Fruit fly (Drosophila melanogaster) whole organism, embryonic: ENCODE data around the gene RabX5.

Experiments used
- ATbp ChIP-seq: fragments of 200-800 bp; sonication (Bioruptor generic); optimal IDR thresholded peaks from 2 replicates; lab custom pipeline; 2017; ENCODE audit warnings: missing biosample characterization, mild to moderate bottlenecking, missing genetic modification characterization, missing genetic modification reagents
- Awh ChIP-seq: fragments of 200-800 bp; sonication (Bioruptor generic); IDR thresholded peaks from 2 replicates; pipeline ENCODE4, ENCODE4 v1.3.6; 2022; ENCODE audit warnings: missing biosample characterization, missing genetic modification characterization
- Bgb ChIP-seq: fragments of 200-800 bp; sonication (Bioruptor generic); IDR thresholded peaks from 2 replicates; pipeline ENCODE4 v1.3.6; 2022; ENCODE audit warnings: missing biosample characterization, missing genetic modification characterization; ENCODE audit not compliant: partially characterized antibody
- CG11560 ChIP-seq: fragments of 200-800 bp; sonication (Bioruptor generic); IDR thresholded peaks from 3 replicates; pipeline ENCODE4 v1.3.6; 2022; ENCODE audit warnings: missing biosample characterization, missing genetic modification characterization
- CG11696 ChIP-seq: fragments of 200-800 bp; sonication (Bioruptor generic); IDR thresholded peaks from 2 replicates; pipeline ENCODE4 v1.3.6; 2022; ENCODE audit warnings: missing biosample characterization, missing genetic modification characterization
- CG12769 ChIP-seq: fragments of 200-800 bp; sonication (Bioruptor generic); optimal IDR thresholded peaks from 2 replicates; lab custom pipeline; 2019; ENCODE audit warnings: missing biosample characterization, mild to moderate bottlenecking, missing genetic modification characterization, moderate library complexity
- CG15073 ChIP-seq: fragments of 200-800 bp; sonication (Bioruptor generic); optimal IDR thresholded peaks from 2 replicates; lab custom pipeline; 2016; ENCODE audit warnings: missing biosample characterization, missing genetic modification characterization
- CG15696 ChIP-seq: fragments of 200-800 bp; sonication (Bioruptor generic); optimal IDR thresholded peaks from 2 replicates; lab custom pipeline; 2019; ENCODE audit warnings: missing biosample characterization, mild to moderate bottlenecking, missing genetic modification characterization, moderate library complexity
- CG1647 ChIP-seq: fragments of 200-800 bp; sonication (Bioruptor generic); optimal IDR thresholded peaks from 3 replicates; lab custom pipeline; 2016; ENCODE audit warnings: missing biosample characterization, missing genetic modification characterization
- CG16779 ChIP-seq: fragments of 200-800 bp; sonication (Bioruptor generic); IDR thresholded peaks from 2 replicates; pipeline ENCODE4 v1.3.6; 2022; ENCODE audit warnings: missing biosample characterization, missing genetic modification characterization
- CG16815 ChIP-seq: fragments of 200-800 bp; sonication (Bioruptor generic); optimal IDR thresholded peaks from 3 replicates; lab custom pipeline; 2017; ENCODE audit warnings: missing biosample characterization, mild to moderate bottlenecking, missing genetic modification characterization
- CG17829 ChIP-seq: fragments of 200-800 bp; optimal IDR thresholded peaks from 2 replicates; lab custom pipeline; 2019; ENCODE audit warnings: missing biosample characterization, mild to moderate bottlenecking, missing genetic modification characterization, moderate library complexity
- CG18262 ChIP-seq: fragments of 200-800 bp; optimal IDR thresholded peaks from 3 replicates; lab custom pipeline; 2019; ENCODE audit warnings: missing biosample characterization, mild to moderate bottlenecking, missing genetic modification characterization, moderate library complexity
- CG31365 ChIP-seq: fragments of 200-800 bp; sonication (Bioruptor generic); optimal IDR thresholded peaks from 2 replicates; lab custom pipeline; 2018; ENCODE audit warnings: missing biosample characterization, mild to moderate bottlenecking, missing genetic modification characterization
- CG3838 ChIP-seq: fragments of 200-800 bp; sonication (Bioruptor generic); optimal IDR thresholded peaks from 3 replicates; lab custom pipeline; 2016; ENCODE audit warnings: missing biosample characterization, missing genetic modification characterization
- CG4360 ChIP-seq: fragments of 200-800 bp; sonication (Bioruptor generic); IDR thresholded peaks from 2 replicates; pipeline ENCODE4 v1.3.6; 2022; ENCODE audit warnings: missing biosample characterization, missing genetic modification characterization
- CG4404 ChIP-seq: fragments of 200-800 bp; sonication (Bioruptor generic); IDR thresholded peaks from 2 replicates; pipeline ENCODE4 v1.3.6; 2022; ENCODE audit warnings: missing biosample characterization, missing genetic modification characterization
- CG4424 ChIP-seq: fragments of 200-800 bp; sonication (Bioruptor generic); optimal IDR thresholded peaks from 3 replicates; lab custom pipeline; 2016; ENCODE audit warnings: missing biosample characterization, missing genetic modification characterization
- CG6813 ChIP-seq: fragments of 200-800 bp; sonication (Bioruptor generic); optimal IDR thresholded peaks from 2 replicates; lab custom pipeline; 2017; ENCODE audit warnings: missing biosample characterization, missing genetic modification characterization, mild to moderate bottlenecking, moderate library complexity, missing genetic modification reagents
- CG7556 ChIP-seq: fragments of 200-800 bp; sonication (Bioruptor generic); optimal IDR thresholded peaks from 2 replicates; lab custom pipeline; 2017; ENCODE audit warnings: missing biosample characterization, mild to moderate bottlenecking, missing genetic modification characterization
- CG9437 ChIP-seq: fragments of 200-800 bp; sonication (Bioruptor generic); optimal IDR thresholded peaks from 2 replicates; lab custom pipeline; 2018; ENCODE audit warnings: missing biosample characterization, mild to moderate bottlenecking, missing genetic modification characterization
- CrebB ChIP-seq: fragments of 200-800 bp; sonication (Bioruptor generic); optimal IDR thresholded peaks from 3 replicates; lab custom pipeline; 2018; ENCODE audit warnings: missing biosample characterization, mild to moderate bottlenecking, missing genetic modification characterization
- Doc3 ChIP-seq: fragments of 200-800 bp; sonication (Bioruptor generic); IDR thresholded peaks from 3 replicates; pipeline ENCODE4 v1.3.6; 2022; ENCODE audit warnings: missing biosample characterization, missing genetic modification characterization; ENCODE audit not compliant: partially characterized antibody
- H2.0 ChIP-seq: fragments of 200-800 bp; sonication (Bioruptor generic); IDR thresholded peaks from 2 replicates; pipeline ENCODE4 v1.3.6; 2022; ENCODE audit warnings: missing biosample characterization, missing genetic modification characterization
- HHEX ChIP-seq: fragments of 200-800 bp; sonication (Bioruptor generic); optimal IDR thresholded peaks from 3 replicates; lab custom pipeline; 2017; ENCODE audit warnings: missing biosample characterization, mild to moderate bottlenecking, missing genetic modification characterization, missing genetic modification reagents
- Hr3 ChIP-seq: fragments of 200-800 bp; sonication (Bioruptor generic); optimal IDR thresholded peaks from 3 replicates; lab custom pipeline; 2016; ENCODE audit warnings: missing biosample characterization, missing genetic modification characterization
- Hr39 ChIP-seq: fragments of >200 bp; optimal IDR thresholded peaks from 2 replicates; lab custom pipeline; 2017
- Meics ChIP-seq: fragments of 200-800 bp; sonication (Bioruptor generic); optimal IDR thresholded peaks from 2 replicates; lab custom pipeline; 2017; ENCODE audit warnings: missing biosample characterization, mild to moderate bottlenecking, missing genetic modification characterization
- Oli ChIP-seq: fragments of 200-800 bp; sonication (Bioruptor generic); optimal IDR thresholded peaks from 2 replicates; lab custom pipeline; 2018; ENCODE audit warnings: missing biosample characterization, mild to moderate bottlenecking, missing genetic modification characterization, moderate library complexity
- PHDP ChIP-seq: fragments of 200-800 bp; sonication (Bioruptor generic); optimal IDR thresholded peaks from 3 replicates; lab custom pipeline; 2018; ENCODE audit warnings: missing biosample characterization, mild to moderate bottlenecking, missing genetic modification characterization, moderate library complexity
- Sox100B ChIP-seq: fragments of 200-800 bp; sonication (Bioruptor generic); optimal IDR thresholded peaks from 3 replicates; lab custom pipeline; 2018; ENCODE audit warnings: missing biosample characterization, mild to moderate bottlenecking, missing genetic modification characterization
- abd-A ChIP-seq: fragments of 200-800 bp; sonication (Bioruptor generic); optimal IDR thresholded peaks from 3 replicates; lab custom pipeline; 2019; ENCODE audit warnings: missing biosample characterization, mild to moderate bottlenecking, missing genetic modification characterization, moderate library complexity
- aop ChIP-seq: fragments of 200-800 bp; sonication (Bioruptor generic); IDR thresholded peaks from 2 replicates; pipeline ENCODE4 v1.3.6; 2022; ENCODE audit warnings: missing biosample characterization, missing genetic modification characterization
- bbx ChIP-seq: fragments of 200-800 bp; sonication (Bioruptor generic); IDR thresholded peaks from 2 replicates; pipeline ENCODE4 v1.3.6; 2022; ENCODE audit warnings: missing biosample characterization, missing genetic modification characterization; ENCODE audit not compliant: partially characterized antibody
- bowl ChIP-seq: fragments of 200-800 bp; sonication (Bioruptor generic); IDR thresholded peaks from 2 replicates; pipeline ENCODE4 v1.3.6; 2022; ENCODE audit warnings: missing biosample characterization, missing genetic modification characterization
- br ChIP-seq: fragments of >200 bp; optimal IDR thresholded peaks from 2 replicates; lab custom pipeline; 2017
- chn ChIP-seq: fragments of 200-800 bp; sonication (Bioruptor generic); optimal IDR thresholded peaks from 2 replicates; lab custom pipeline; 2016; ENCODE audit warnings: missing biosample characterization, missing genetic modification characterization
- danr ChIP-seq: fragments of 200-800 bp; sonication (Bioruptor generic); IDR thresholded peaks from 2 replicates; pipeline ENCODE4 v1.3.6; 2022; ENCODE audit warnings: missing biosample characterization, missing genetic modification characterization
- dmrt99B ChIP-seq: fragments of 200-800 bp; sonication (Bioruptor generic); optimal IDR thresholded peaks from 2 replicates; lab custom pipeline; 2018; ENCODE audit warnings: missing biosample characterization, mild to moderate bottlenecking, missing genetic modification characterization, moderate library complexity
- fd3F ChIP-seq: fragments of 200-800 bp; sonication (Bioruptor generic); optimal IDR thresholded peaks from 2 replicates; lab custom pipeline; 2018; ENCODE audit warnings: missing biosample characterization, mild to moderate bottlenecking, missing genetic modification characterization, moderate library complexity
- fd96Cb ChIP-seq: fragments of 200-800 bp; sonication (Bioruptor generic); optimal IDR thresholded peaks from 2 replicates; lab custom pipeline; 2018; ENCODE audit warnings: missing biosample characterization, mild to moderate bottlenecking, missing genetic modification characterization, moderate library complexity
- gfzf ChIP-seq: fragments of 200-800 bp; sonication (Bioruptor generic); optimal IDR thresholded peaks from 2 replicates; lab custom pipeline; 2016; ENCODE audit warnings: missing biosample characterization, mild to moderate bottlenecking, missing genetic modification characterization, moderate library complexity
- jumu ChIP-seq: fragments of 200-800 bp; sonication (Bioruptor generic); optimal IDR thresholded peaks from 3 replicates; lab custom pipeline; 2016; ENCODE audit warnings: missing biosample characterization, missing genetic modification characterization
- ken ChIP-seq: fragments of 200-800 bp; sonication (Bioruptor generic); IDR thresholded peaks from 3 replicates; pipeline ENCODE4 v1.3.6; 2022; ENCODE audit warnings: missing biosample characterization, missing genetic modification characterization
- lmd ChIP-seq: fragments of 200-800 bp; sonication (Bioruptor generic); IDR thresholded peaks from 2 replicates; pipeline ENCODE4 v1.3.6; 2022; ENCODE audit warnings: missing biosample characterization, missing genetic modification characterization
- org-1 ChIP-seq: fragments of 200-800 bp; sonication (Bioruptor generic); optimal IDR thresholded peaks from 2 replicates; lab custom pipeline; 2017; ENCODE audit warnings: missing biosample characterization, missing genetic modification characterization
- salm ChIP-seq: fragments of 200-800 bp; sonication (Bioruptor generic); optimal IDR thresholded peaks from 2 replicates; lab custom pipeline; 2018; ENCODE audit warnings: missing biosample characterization, mild to moderate bottlenecking, missing genetic modification characterization
- so ChIP-seq: fragments of 200-800 bp; sonication (Bioruptor generic); IDR thresholded peaks from 3 replicates; pipeline ENCODE4 v1.3.6; 2022; ENCODE audit warnings: missing biosample characterization, missing genetic modification characterization
- sqz ChIP-seq: fragments of 200-800 bp; sonication (Bioruptor generic); optimal IDR thresholded peaks from 3 replicates; lab custom pipeline; 2018; ENCODE audit warnings: missing biosample characterization, mild to moderate bottlenecking, missing genetic modification characterization
- toy ChIP-seq: fragments of 200-800 bp; sonication (Bioruptor generic); IDR thresholded peaks from 2 replicates; pipeline ENCODE4 v1.3.6; 2022; ENCODE audit warnings: missing biosample characterization, missing genetic modification characterization
- zen2 ChIP-seq: fragments of 200-800 bp; sonication (Bioruptor generic); IDR thresholded peaks from 3 replicates; pipeline ENCODE4 v1.3.6; 2022; ENCODE audit warnings: missing biosample characterization, missing genetic modification characterization; ENCODE audit not compliant: partially characterized antibody

The RabX5 gene

dm6 chr3L:1629064-1629777, 40.7 kb downstream of the RabX5 start, which contains the start of gene GC (continued):
- no peak for TF ChIP-seq salm
- TF ChIP-seq jumu (GFP tag; lab: Kevin White, UChicago) = no peak
- TF ChIP-seq CG31365 (tag; lab: Kevin White, UChicago) = no peak
- 0 out of 3 replicates have a peak, but pooled peaks have one; percentile 25 for TF ChIP-seq zen2 (GFP tag; lab: Robert Waterston, UW)
- TF ChIP-seq br = no peak
- peak; percentile 37; the same call in 1 of the 2 replicates for TF ChIP-seq Bgb (GFP tag; lab: Robert Waterston, UW)
- TF ChIP-seq CG1647 (GFP tag; lab: Kevin White, UChicago) = no peak
- no peak for TF ChIP-seq CG6813 (GFP tag; lab: Kevin White, UChicago)
- no peak for TF ChIP-seq CG4424 (GFP tag; lab: Kevin White, UChicago)
- TF ChIP-seq abd-A = no peak
- no peak for TF ChIP-seq bbx (GFP tag; lab: Robert Waterston, UW)
- TF ChIP-seq sqz (GFP tag; lab: Kevin White, UChicago) = no peak
- TF ChIP-seq so = no peak
- no peak for TF ChIP-seq Sox100B (GFP tag; lab: Kevin White, UChicago)
- no peak for TF ChIP-seq Hr39 (lab: Kevin White, UChicago)
- TF ChIP-seq Oli (tag; lab: Kevin White, UChicago) = no peak
- 0 out of 3 replicates have a peak, but pooled peaks have one; percentile 22 for TF ChIP-seq ken (GFP tag; lab: Robert Waterston, UW)
- TF ChIP-seq Doc3 (GFP tag; lab: Robert Waterston, UW) = no peak
- TF ChIP-seq fd3F (GFP tag; lab: Kevin White, UChicago) = no peak
- TF ChIP-seq CG18262 (tag; lab: Kevin White, UChicago) = no peak
- TF ChIP-seq PHDP (tag; lab: Kevin White, UChicago) = no peak
- TF ChIP-seq CG16779 = peak; percentile 37; the same call in 1 of the 2 replicates
- no peak for TF ChIP-seq ATbp (GFP tag; lab: Kevin White, UChicago)
- TF ChIP-seq danr (GFP tag; lab: Robert Waterston, UW) = no peak
- TF ChIP-seq CG12769 (tag; lab: Kevin White, UChicago) = no peak
- TF ChIP-seq Hr3 (GFP tag; lab: Kevin White, UChicago) = no peak
- TF ChIP-seq CG11560 (tag; lab: Robert Waterston, UW) = no peak
- no peak for TF ChIP-seq chn (GFP tag; lab: Kevin White, UChicago)
- TF ChIP-seq CG9437 (GFP tag; lab: Kevin White, UChicago) = no peak
- TF ChIP-seq toy (GFP tag; lab: Robert Waterston, UW) = no peak
- TF ChIP-seq HHEX (GFP tag; lab: Kevin White, UChicago) = no peak
- no peak for TF ChIP-seq CG3838 (GFP tag; lab: Kevin White, UChicago)
- no peak for TF ChIP-seq dmrt99B (tag; lab: Kevin White, UChicago)
- no peak for TF ChIP-seq CG4404 (GFP tag; lab: Robert Waterston, UW)
- no peak for TF ChIP-seq Awh (GFP tag; lab: Robert Waterston, UW)
- peak; percentile 13 for TF ChIP-seq CG7556 (GFP tag; lab: Kevin White, UChicago)
- TF ChIP-seq CG15696 (tag; lab: Kevin White, UChicago) = no peak
- no peak for TF ChIP-seq gfzf
- TF ChIP-seq CG17829 (tag; lab: Kevin White, UChicago) = no peak
- TF ChIP-seq CG16815 (GFP tag; lab: Kevin White, UChicago) = no peak
- no peak for TF ChIP-seq CrebB (tag; lab: Kevin White, UChicago)
- TF ChIP-seq CG4360 (GFP tag; lab: Robert Waterston, UW) = no peak
- TF ChIP-seq fd96Cb (tag; lab: Kevin White, UChicago) = no peak
- TF ChIP-seq aop (GFP tag; lab: Robert Waterston, UW) = no peak
- no peak for TF ChIP-seq CG11696 (GFP tag; lab: Robert Waterston, UW)
- TF ChIP-seq Meics (GFP tag; lab: Kevin White, UChicago) = no peak
- no peak for TF ChIP-seq lmd (GFP tag; lab: Robert Waterston, UW)
- TF ChIP-seq bowl (GFP tag; lab: Robert Waterston, UW) = no peak
- no peak for TF ChIP-seq CG15073 (GFP tag; lab: Kevin White, UChicago)
- no peak for TF ChIP-seq org-1
- no peak for TF ChIP-seq H2.0
